Fruit fly (Drosophila melanogaster): ENCODE measurements around the gene dnc.

Gene dnc

DNA sequence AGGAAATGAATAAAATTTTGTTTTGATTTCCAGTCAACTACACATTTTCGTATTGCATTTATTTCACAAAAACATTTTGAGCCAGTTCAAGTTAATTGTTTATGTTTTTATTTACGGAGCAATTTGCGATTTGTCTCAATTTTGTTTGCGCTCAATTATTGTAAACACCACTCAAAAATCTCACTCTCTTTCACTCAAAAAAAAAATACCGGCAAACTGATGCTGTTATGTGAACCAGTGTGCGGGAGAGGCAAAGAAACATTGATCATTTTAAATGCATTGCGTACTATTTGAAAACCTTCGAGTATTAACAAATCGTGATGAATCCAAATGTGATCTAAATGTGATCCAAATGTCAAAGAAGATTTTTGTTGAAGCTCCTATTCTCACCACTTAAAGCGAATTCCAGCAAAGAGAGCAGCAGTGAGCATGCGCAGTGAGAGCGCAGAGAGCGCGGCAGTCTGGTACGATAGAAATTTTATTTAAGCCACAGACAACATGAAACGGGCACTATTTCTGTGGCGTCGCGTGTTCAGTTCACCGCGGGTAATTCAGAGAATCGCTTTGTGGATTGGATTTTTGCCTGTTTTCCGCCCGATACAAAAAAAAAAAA lies 196.5 kb downstream of the dnc start, which contains the start of gene Myc:
Gene Myc, plus strand, starts transcription at position 504 of the 613 bp plus-strand sequence.
- TF ChIP-seq CG12768 (GFP tag; optimal IDR thresholded peaks at IDR 0.05) (peak; percentile 3), Clk (GFP tag; optimal IDR thresholded peaks at IDR 0.05) (no peak), CG7101 (tag; optimal IDR thresholded peaks at IDR 0.05) (peak; percentile 28), CG1620 (GFP tag; optimal IDR thresholded peaks at IDR 0.05) (no peak), cic (GFP tag; optimal IDR thresholded peaks at IDR 0.05) (peak; percentile 33), Mnt (GFP tag; optimal IDR thresholded peaks at IDR 0.05) (peak; percentile 70), CG14711 (tag; optimal IDR thresholded peaks at IDR 0.05) (no peak), Hr96 (GFP tag; optimal IDR thresholded peaks at IDR 0.05) (no peak), bab1 (GFP tag; optimal IDR thresholded peaks at IDR 0.05) (no peak), Crg-1 (GFP tag; optimal IDR thresholded peaks at IDR 0.05) (peak; percentile 9), CG11617 (GFP tag; optimal IDR thresholded peaks at IDR 0.05) (no peak), tj (GFP tag; optimal IDR thresholded peaks at IDR 0.05) (peak; percentile 61), CG7045 (GFP tag; optimal IDR thresholded peaks at IDR 0.05) (no peak)

DNA sequence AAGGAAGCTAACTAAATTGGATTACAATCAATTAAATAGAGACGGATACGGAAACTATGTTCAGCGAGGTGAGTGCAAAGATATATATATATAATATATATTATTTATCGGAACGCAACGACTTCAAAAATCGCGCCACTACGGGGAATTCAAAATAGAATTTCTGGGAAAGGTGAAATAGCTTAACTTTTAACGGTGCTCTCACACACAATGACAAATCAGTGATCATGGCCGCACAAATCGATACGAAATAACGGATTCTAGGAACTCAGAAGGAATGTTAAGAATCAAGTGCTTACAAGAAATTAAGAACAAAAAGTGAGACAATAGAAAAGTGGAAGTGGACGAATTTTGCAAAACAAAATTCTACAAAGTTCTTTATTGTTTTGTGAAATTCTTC lies 197.4 kb downstream of the dnc start:
- TF ChIP-seq ovo (GFP tag; optimal IDR thresholded peaks at IDR 0.05) (peak; percentile 52), pad (GFP tag; optimal IDR thresholded peaks at IDR 0.05) (peak; percentile 55), bab1 (GFP tag; optimal IDR thresholded peaks at IDR 0.05) (no peak), CG7101 (tag; optimal IDR thresholded peaks at IDR 0.05) (no peak), cnc (optimal IDR thresholded peaks at IDR 0.05) (no peak), CG7045 (GFP tag; optimal IDR thresholded peaks at IDR 0.05) (no peak), toe (GFP tag; optimal IDR thresholded peaks at IDR 0.05) (no peak)

DNA sequence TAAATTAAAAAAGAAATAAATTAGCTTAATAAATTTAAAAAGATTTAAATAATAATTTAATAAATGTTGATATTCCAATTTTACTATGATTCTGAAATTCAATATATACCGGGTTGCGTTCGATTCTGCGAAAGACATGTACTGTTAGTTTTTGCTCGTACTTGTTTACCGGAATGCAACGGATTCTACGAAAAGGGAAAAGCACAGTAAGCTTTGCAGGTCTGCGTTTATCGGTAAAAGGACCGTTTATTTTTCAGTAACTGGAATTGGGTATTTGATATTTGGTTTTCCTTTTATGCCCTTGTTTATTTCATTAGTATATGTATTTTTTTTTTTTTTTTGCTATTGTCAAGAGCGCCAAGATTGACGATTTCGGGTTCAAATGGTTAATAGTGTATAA lies 198.0 kb downstream of the dnc start:
- TF ChIP-seq pad (GFP tag; optimal IDR thresholded peaks at IDR 0.05) = peak; percentile 41
- TF ChIP-seq toe (GFP tag; optimal IDR thresholded peaks at IDR 0.05) = no peak
- no peak for TF ChIP-seq Hr96 (GFP tag; optimal IDR thresholded peaks at IDR 0.05)
- TF ChIP-seq Mnt (GFP tag; optimal IDR thresholded peaks at IDR 0.05) = no peak
- no peak for TF ChIP-seq Clk (GFP tag; optimal IDR thresholded peaks at IDR 0.05)
- TF ChIP-seq bab1 (GFP tag; optimal IDR thresholded peaks at IDR 0.05) = no peak
- TF ChIP-seq CG5204 (GFP tag; optimal IDR thresholded peaks at IDR 0.05) = no peak
- no peak for TF ChIP-seq CG11617 (GFP tag; optimal IDR thresholded peaks at IDR 0.05)
- no peak for TF ChIP-seq cic (GFP tag; optimal IDR thresholded peaks at IDR 0.05)
- TF ChIP-seq cnc (optimal IDR thresholded peaks at IDR 0.05) = no peak
- no peak for TF ChIP-seq CG12768 (GFP tag; optimal IDR thresholded peaks at IDR 0.05)
- TF ChIP-seq ovo (GFP tag; optimal IDR thresholded peaks at IDR 0.05) = peak; percentile 91
- TF ChIP-seq CG14711 (tag; optimal IDR thresholded peaks at IDR 0.05) = no peak

DNA sequence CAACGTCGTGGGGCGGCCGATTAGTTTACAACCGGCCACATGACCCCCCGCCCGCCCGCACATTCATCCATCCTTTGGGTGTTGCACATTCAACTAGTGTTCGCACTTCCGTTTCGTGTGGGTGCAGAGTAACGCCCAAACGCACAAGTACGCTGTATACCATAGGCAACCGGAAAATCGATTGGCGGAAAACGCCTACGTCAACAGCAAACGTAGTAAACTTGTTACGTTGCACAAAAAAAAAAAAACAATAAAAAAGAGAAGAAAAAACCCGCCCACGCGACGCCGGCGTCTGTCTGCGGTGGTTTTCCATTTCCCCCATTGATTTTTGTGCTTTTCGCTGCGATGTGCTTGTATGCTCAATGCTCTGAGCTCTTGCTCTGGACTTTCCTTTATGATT lies 200.2 kb downstream of the dnc start:
- no peak for TF ChIP-seq pad (GFP tag; optimal IDR thresholded peaks at IDR 0.05)
- no peak for TF ChIP-seq Clk (GFP tag; optimal IDR thresholded peaks at IDR 0.05)
- no peak for TF ChIP-seq CG7101 (tag; optimal IDR thresholded peaks at IDR 0.05)
- no peak for TF ChIP-seq bab1 (GFP tag; optimal IDR thresholded peaks at IDR 0.05)
- TF ChIP-seq kay (GFP tag; ENCODE audit: borderline replicate concordance) = no peak
- TF ChIP-seq ovo (GFP tag; optimal IDR thresholded peaks at IDR 0.05) = no peak
- no peak for TF ChIP-seq tj (GFP tag; optimal IDR thresholded peaks at IDR 0.05)
- TF ChIP-seq CG14711 (tag; optimal IDR thresholded peaks at IDR 0.05) = no peak
- no peak for TF ChIP-seq CG1620 (GFP tag; optimal IDR thresholded peaks at IDR 0.05)
- TF ChIP-seq CG5204 (GFP tag; optimal IDR thresholded peaks at IDR 0.05) = no peak
- no peak for TF ChIP-seq cnc (optimal IDR thresholded peaks at IDR 0.05)

DNA sequence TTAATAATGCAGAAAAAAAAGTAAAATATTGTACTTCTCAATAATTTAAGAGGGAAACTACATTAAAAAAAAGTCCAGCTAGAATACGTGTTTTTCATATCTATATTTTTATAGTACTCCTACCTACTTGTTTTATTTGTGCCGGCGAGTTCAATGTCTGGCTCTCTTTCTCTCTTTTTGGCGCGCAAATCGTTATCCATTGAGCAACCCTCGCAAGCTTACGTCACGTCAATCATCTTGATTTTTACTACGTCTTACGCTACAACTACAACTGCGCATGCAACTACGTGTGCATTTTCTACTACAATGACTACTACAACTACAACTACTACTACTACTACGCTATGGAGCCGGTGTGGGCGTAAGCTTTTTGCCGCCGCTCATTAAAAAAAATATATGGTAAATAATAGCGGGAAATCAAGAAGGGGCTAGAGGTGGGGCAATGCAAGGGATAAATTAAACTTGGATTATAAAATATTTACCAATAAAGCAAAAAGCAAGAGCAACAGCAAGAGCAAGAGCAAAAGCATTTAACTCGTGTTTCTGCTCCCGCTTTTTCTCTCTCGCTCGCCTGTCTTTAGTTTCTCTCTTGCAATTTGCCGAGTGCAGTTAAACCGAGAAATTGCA lies 201.2 kb downstream of the dnc start:
- peak; percentile 29 for TF ChIP-seq CG7101 (tag; optimal IDR thresholded peaks at IDR 0.05)
- peak; percentile 99 for TF ChIP-seq cic (GFP tag; optimal IDR thresholded peaks at IDR 0.05)
- TF ChIP-seq pad (GFP tag; optimal IDR thresholded peaks at IDR 0.05) = peak; percentile 91
- peak; percentile 31 for TF ChIP-seq CG12768 (GFP tag; optimal IDR thresholded peaks at IDR 0.05)
- no peak for TF ChIP-seq Hr96 (GFP tag; optimal IDR thresholded peaks at IDR 0.05)
- no peak for TF ChIP-seq CG14711 (tag; optimal IDR thresholded peaks at IDR 0.05)
- TF ChIP-seq CG5204 (GFP tag; optimal IDR thresholded peaks at IDR 0.05) = no peak
- TF ChIP-seq kay (GFP tag; ENCODE audit: borderline replicate concordance) = peak; percentile 91
- peak; percentile 14 for TF ChIP-seq Crg-1 (GFP tag; optimal IDR thresholded peaks at IDR 0.05)
- no peak for TF ChIP-seq toe (GFP tag; optimal IDR thresholded peaks at IDR 0.05)
- TF ChIP-seq tj (GFP tag; optimal IDR thresholded peaks at IDR 0.05) = peak; percentile 65
- TF ChIP-seq CG1620 (GFP tag; optimal IDR thresholded peaks at IDR 0.05) = no peak
- TF ChIP-seq bab1 (GFP tag; optimal IDR thresholded peaks at IDR 0.05) = no peak
- no peak for TF ChIP-seq cnc (optimal IDR thresholded peaks at IDR 0.05)
- no peak for TF ChIP-seq CG33017 (tag; optimal IDR thresholded peaks at IDR 0.05)
- TF ChIP-seq ovo (GFP tag; optimal IDR thresholded peaks at IDR 0.05) = peak; percentile 55
- peak; percentile 59 for TF ChIP-seq Mnt (GFP tag; optimal IDR thresholded peaks at IDR 0.05)
- no peak for TF ChIP-seq CG11617 (GFP tag; optimal IDR thresholded peaks at IDR 0.05)
- no peak for TF ChIP-seq CG7045 (GFP tag; optimal IDR thresholded peaks at IDR 0.05)
- no peak for TF ChIP-seq Clk (GFP tag; optimal IDR thresholded peaks at IDR 0.05)

DNA sequence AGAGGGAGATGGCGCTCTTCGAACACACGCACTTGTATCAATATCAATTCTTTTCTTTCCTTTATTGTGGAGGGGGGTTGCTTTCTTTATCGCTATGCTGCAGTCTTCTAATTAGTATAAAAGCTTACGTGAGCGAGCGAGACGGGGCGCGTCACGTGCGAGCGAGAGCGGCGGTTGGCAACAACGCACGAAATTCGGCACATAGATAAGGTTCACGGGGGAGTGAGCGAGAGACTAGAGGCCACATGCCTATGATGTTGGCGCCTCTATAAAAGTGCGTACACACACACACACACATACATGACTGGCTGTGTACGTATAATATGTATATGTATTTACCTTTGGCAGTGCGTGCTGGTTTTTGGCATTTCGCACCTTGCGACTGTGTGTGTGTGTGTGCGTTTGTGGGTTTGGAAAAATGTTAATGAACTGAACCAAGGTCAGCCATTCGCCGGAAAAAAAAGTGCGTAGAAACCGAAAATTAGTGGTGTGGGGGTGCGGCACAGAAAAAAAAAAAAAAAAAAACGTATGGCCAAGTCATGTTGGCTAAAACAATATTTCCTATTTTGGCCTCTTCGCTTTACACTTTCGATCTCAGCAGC lies 202.4 kb downstream of the dnc start:
- TF ChIP-seq cnc (optimal IDR thresholded peaks at IDR 0.05) = no peak
- no peak for TF ChIP-seq Crg-1 (GFP tag; optimal IDR thresholded peaks at IDR 0.05)
- TF ChIP-seq CG5204 (GFP tag; optimal IDR thresholded peaks at IDR 0.05) = no peak
- no peak for TF ChIP-seq ovo (GFP tag; optimal IDR thresholded peaks at IDR 0.05)
- TF ChIP-seq bab1 (GFP tag; optimal IDR thresholded peaks at IDR 0.05) = no peak
- no peak for TF ChIP-seq Hr96 (GFP tag; optimal IDR thresholded peaks at IDR 0.05)
- TF ChIP-seq CG7101 (tag; optimal IDR thresholded peaks at IDR 0.05) = no peak
- TF ChIP-seq pad (GFP tag; optimal IDR thresholded peaks at IDR 0.05) = peak; percentile 68
- no peak for TF ChIP-seq CG12768 (GFP tag; optimal IDR thresholded peaks at IDR 0.05)
- no peak for TF ChIP-seq cic (GFP tag; optimal IDR thresholded peaks at IDR 0.05)
- TF ChIP-seq CG11617 (GFP tag; optimal IDR thresholded peaks at IDR 0.05) = no peak
- no peak for TF ChIP-seq kay (GFP tag; ENCODE audit: borderline replicate concordance)
- TF ChIP-seq tj (GFP tag; optimal IDR thresholded peaks at IDR 0.05) = no peak
- TF ChIP-seq Mnt (GFP tag; optimal IDR thresholded peaks at IDR 0.05) = peak; percentile 7
- TF ChIP-seq CG33017 (tag; optimal IDR thresholded peaks at IDR 0.05) = no peak

Data from whole organism, adult.